Worm (Caenorhabditis elegans): ENCODE data around the gene bus-8A.

DNA sequence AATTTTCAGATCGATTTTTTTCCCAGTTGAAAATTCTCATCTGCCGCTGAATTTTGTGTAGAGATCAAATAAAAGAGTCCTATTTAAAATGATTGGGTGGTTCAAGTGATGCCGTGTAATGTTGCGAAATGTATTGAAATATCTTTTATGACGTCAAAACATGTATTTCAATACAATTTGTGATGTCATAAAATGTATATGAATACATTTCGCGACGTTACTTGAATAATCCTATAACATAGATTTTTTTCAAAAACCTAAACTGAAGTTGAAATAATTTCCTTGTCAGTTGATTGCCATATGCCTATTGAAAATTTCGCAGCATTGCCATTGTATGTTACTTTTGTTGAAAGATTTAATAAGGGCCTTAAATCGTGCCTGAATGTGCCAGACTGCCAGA lies 3.2 kb upstream of the bus-8A start, which contains the start of gene F55D1.1:
- TF ChIP-seq ama-1 (optimal IDR thresholded peaks at IDR 0.05) (no peak), ceh-36 (tag; optimal IDR thresholded peaks at IDR 0.05) (no peak), flt-1 (GFP tag; IDR thresholded peaks at IDR 0.05) (no peak), B0310.2 (tag; optimal IDR thresholded peaks at IDR 0.05) (no peak), hmbx-1 (tag; optimal IDR thresholded peaks at IDR 0.05) (no peak), hnd-1 (tag; optimal IDR thresholded peaks at IDR 0.05) (no peak), hmg-4 (GFP tag; optimal IDR thresholded peaks at IDR 0.05) (no peak), scrt-1 (GFP tag; IDR thresholded peaks at IDR 0.05) (no peak), tra-4 (tag; optimal IDR thresholded peaks at IDR 0.05) (no peak)

Measured in whole organism, early embryonic.